Worm (Caenorhabditis elegans): Measurements from ENCODE around the gene ZK1290.11.

ZK1290.11 gene

DNA sequence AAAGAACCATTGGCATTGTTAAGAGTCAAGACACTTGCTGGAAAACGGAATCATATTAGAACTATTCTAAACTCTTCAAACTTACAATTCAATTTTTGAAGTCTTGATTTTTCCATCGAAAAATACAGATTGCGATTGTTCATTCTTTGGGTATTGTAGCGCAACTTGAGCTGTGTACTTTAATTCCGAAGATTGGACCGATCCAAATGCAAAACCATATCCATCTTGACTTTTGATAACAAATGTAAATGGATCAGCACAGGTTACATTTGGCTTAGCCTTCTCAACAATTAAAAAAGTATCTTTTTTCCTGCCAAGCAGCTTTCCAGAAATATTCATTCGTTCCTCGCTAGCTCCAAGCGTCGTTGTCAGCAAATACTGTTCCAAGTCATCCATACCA lies 550 bp downstream of the ZK1290.11 start:
- no peak for TF ChIP-seq ceh-13 (GFP tag; optimal IDR thresholded peaks at IDR 0.05)
- TF ChIP-seq hnd-1 (tag; optimal IDR thresholded peaks at IDR 0.05), result no peak
- no peak for TF ChIP-seq sea-1 (GFP tag; conservative IDR thresholded peaks at IDR 0.05)
- no peak for TF ChIP-seq pes-1 (GFP tag; IDR thresholded peaks at IDR 0.05)
- TF ChIP-seq hmg-4 (GFP tag; optimal IDR thresholded peaks at IDR 0.05), result no peak
- no peak for TF ChIP-seq tra-4 (tag; optimal IDR thresholded peaks at IDR 0.05)
- no peak for TF ChIP-seq hmbx-1 (tag; optimal IDR thresholded peaks at IDR 0.05)
- TF ChIP-seq ets-7 (tag; optimal IDR thresholded peaks at IDR 0.05), result no peak
- TF ChIP-seq F13C5.2 (tag; optimal IDR thresholded peaks at IDR 0.05), result no peak
- TF ChIP-seq B0310.2 (tag; optimal IDR thresholded peaks at IDR 0.05), result no peak

DNA sequence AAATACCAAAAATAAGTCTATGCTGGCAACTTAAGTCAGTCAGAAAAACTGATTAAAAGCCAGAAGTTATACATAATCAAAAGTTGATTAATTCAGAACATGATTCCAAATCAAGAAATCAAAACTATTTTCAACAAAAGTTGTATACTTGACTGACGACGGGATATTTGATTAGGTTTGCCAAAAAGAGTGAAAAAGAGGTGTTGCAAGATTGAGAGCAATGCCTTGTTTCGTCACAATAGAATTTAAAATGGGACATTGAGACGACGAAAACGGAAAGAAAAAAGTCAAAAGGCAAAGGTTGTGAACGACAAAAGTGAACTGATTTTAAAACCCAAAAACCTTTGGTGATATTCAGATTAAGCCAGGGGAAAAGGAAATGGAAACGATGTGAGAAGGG lies 2.5 kb downstream of the ZK1290.11 start:
- TF ChIP-seq ama-1 (optimal IDR thresholded peaks at IDR 0.05), result no peak
- no peak for TF ChIP-seq hnd-1 (tag; optimal IDR thresholded peaks at IDR 0.05)
- no peak for TF ChIP-seq tbx-37 (GFP tag; conservative IDR thresholded peaks at IDR 0.05)
- no peak for TF ChIP-seq ceh-13 (GFP tag; optimal IDR thresholded peaks at IDR 0.05)
- TF ChIP-seq tbx-11 (GFP tag; IDR thresholded peaks at IDR 0.05), result no peak
- TF ChIP-seq tra-4 (tag; optimal IDR thresholded peaks at IDR 0.05), result no peak

DNA sequence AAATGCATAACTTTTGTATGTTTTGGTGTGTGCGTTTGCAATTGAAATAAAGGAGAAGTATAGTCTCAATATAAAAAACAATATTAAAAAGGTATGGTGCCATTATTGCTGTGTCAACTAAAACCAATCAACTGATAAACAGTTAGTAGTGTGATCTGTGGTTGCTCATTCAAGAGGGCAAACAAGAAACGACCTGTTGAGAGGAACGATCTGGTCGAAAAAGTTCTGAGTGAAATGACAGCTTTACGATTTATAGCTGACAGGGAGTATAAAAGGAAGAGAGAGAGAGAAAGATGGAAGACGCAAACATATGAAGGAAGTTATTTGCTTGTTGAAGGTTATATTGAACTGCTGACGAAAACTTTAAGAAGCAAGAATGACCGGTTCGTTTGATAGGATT lies 3.4 kb downstream of the ZK1290.11 start:
- no peak for TF ChIP-seq tbx-11 (GFP tag; IDR thresholded peaks at IDR 0.05)
- no peak for TF ChIP-seq hmbx-1 (tag; optimal IDR thresholded peaks at IDR 0.05)
- TF ChIP-seq pes-1 (GFP tag; IDR thresholded peaks at IDR 0.05), result no peak
- TF ChIP-seq tra-4 (tag; optimal IDR thresholded peaks at IDR 0.05), result no peak
- no peak for TF ChIP-seq ceh-13 (GFP tag; optimal IDR thresholded peaks at IDR 0.05)
- TF ChIP-seq B0310.2 (tag; optimal IDR thresholded peaks at IDR 0.05), result no peak
- no peak for TF ChIP-seq scrt-1 (GFP tag; IDR thresholded peaks at IDR 0.05)
- no peak for TF ChIP-seq ets-7 (tag; optimal IDR thresholded peaks at IDR 0.05)
- no peak for TF ChIP-seq hmg-4 (GFP tag; optimal IDR thresholded peaks at IDR 0.05)
- no peak for TF ChIP-seq ama-1 (optimal IDR thresholded peaks at IDR 0.05)
- no peak for TF ChIP-seq aly-1 (tag; optimal IDR thresholded peaks at IDR 0.05)
- no peak for TF ChIP-seq ceh-36 (tag; optimal IDR thresholded peaks at IDR 0.05)
- TF ChIP-seq sea-1 (GFP tag; conservative IDR thresholded peaks at IDR 0.05), result no peak
- TF ChIP-seq tbx-37 (GFP tag; conservative IDR thresholded peaks at IDR 0.05), result no peak
- TF ChIP-seq flt-1 (GFP tag; IDR thresholded peaks at IDR 0.05), result no peak
- TF ChIP-seq hnd-1 (tag; optimal IDR thresholded peaks at IDR 0.05), result no peak
- no peak for TF ChIP-seq F13C5.2 (tag; optimal IDR thresholded peaks at IDR 0.05)

DNA sequence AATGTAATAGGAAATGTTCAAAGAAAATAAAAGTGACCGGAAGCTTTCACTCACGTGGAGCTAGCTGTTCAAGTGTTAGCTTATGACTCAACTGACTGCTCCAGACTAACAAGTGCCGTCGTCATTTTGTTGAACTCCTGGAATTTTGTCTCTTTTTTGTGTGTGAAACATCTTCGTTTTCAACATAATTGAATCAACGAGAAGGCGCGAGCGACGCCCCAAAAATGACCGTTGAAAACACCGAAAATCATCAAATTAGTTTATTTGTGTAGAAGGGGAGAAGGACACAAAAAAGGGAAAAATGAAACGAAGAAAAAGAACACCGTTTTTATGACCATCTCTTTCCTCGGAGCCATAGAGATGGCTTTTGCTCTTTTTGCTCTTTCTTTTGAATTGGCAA lies 5.9 kb downstream of the ZK1290.11 start, which contains the start of gene ZK1290.14:
Gene ZK1290.14 (minus strand): TSS at position 139 of the 400 bp plus-strand sequence.
- TF ChIP-seq ceh-13 (GFP tag; optimal IDR thresholded peaks at IDR 0.05) (no peak), tra-4 (tag; optimal IDR thresholded peaks at IDR 0.05) (no peak), pes-1 (GFP tag; IDR thresholded peaks at IDR 0.05) (no peak), hmbx-1 (tag; optimal IDR thresholded peaks at IDR 0.05) (no peak), scrt-1 (GFP tag; IDR thresholded peaks at IDR 0.05) (no peak), hmg-4 (GFP tag; optimal IDR thresholded peaks at IDR 0.05) (no peak), B0310.2 (tag; optimal IDR thresholded peaks at IDR 0.05) (no peak)

DNA sequence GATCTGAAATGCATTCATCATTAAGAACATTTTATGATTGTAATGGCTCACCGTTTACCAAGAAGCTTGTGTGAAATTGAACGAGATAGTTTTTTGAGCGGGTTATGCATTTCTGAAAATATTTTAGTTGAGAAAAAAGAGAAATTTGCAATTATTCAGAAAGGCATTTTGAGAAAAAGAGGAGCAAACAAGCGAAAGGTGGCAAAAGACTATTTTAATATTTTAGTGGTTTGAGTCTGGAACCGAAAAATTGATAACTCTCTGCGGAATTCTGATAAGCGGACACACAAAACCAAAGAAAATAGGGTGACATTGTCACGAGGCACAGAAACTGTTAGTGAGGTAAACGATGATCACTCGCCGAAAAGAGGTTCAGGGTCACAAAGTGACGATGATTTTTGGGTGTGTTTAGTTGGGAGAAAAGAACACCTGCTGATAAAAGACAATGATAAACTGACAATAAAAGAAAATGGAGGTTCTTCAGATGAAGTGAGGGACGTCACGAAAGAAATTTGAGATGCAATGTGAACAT lies 6.6 kb downstream of the ZK1290.11 start:
- TF ChIP-seq hmg-4 (GFP tag; optimal IDR thresholded peaks at IDR 0.05) (no peak), pes-1 (GFP tag; IDR thresholded peaks at IDR 0.05) (no peak), aly-1 (tag; optimal IDR thresholded peaks at IDR 0.05) (no peak), B0310.2 (tag; optimal IDR thresholded peaks at IDR 0.05) (no peak), hmbx-1 (tag; optimal IDR thresholded peaks at IDR 0.05) (no peak)

DNA sequence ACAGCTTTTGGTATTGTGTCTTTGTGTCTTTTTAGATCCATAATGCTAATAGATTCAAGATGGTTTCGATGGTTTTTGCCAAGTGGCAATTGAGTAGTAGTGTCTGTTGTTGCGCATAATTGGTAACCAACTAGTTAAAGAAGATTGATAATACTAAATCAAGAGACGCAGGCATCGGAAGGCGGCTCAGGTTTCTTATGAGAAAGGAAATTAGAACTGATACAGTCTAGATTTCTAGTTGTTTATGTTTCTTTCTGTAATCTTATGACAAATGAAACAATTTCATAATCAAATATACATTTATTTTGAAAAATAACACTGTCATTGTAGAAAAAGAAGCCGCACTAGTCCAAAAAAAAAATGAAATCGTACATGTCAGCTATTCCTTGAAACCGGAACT lies 7.6 kb downstream of the ZK1290.11 start, which contains the start of gene ZK1290.10:
Gene ZK1290.10 (minus strand): TSS at position 101 of the 400 bp plus-strand sequence.
- TF ChIP-seq B0310.2 (tag; optimal IDR thresholded peaks at IDR 0.05), result no peak
- TF ChIP-seq ama-1 (optimal IDR thresholded peaks at IDR 0.05), result no peak
- TF ChIP-seq hnd-1 (tag; optimal IDR thresholded peaks at IDR 0.05), result no peak
- no peak for TF ChIP-seq tbx-11 (GFP tag; IDR thresholded peaks at IDR 0.05)
- TF ChIP-seq ets-7 (tag; optimal IDR thresholded peaks at IDR 0.05), result no peak
- no peak for TF ChIP-seq ceh-36 (tag; optimal IDR thresholded peaks at IDR 0.05)
- TF ChIP-seq flt-1 (GFP tag; IDR thresholded peaks at IDR 0.05), result no peak
- TF ChIP-seq tra-4 (tag; optimal IDR thresholded peaks at IDR 0.05), result no peak
- TF ChIP-seq pes-1 (GFP tag; IDR thresholded peaks at IDR 0.05), result no peak
- TF ChIP-seq hmbx-1 (tag; optimal IDR thresholded peaks at IDR 0.05), result no peak
- no peak for TF ChIP-seq F13C5.2 (tag; optimal IDR thresholded peaks at IDR 0.05)
- no peak for TF ChIP-seq tbx-37 (GFP tag; conservative IDR thresholded peaks at IDR 0.05)
- no peak for TF ChIP-seq scrt-1 (GFP tag; IDR thresholded peaks at IDR 0.05)
- no peak for TF ChIP-seq ceh-13 (GFP tag; optimal IDR thresholded peaks at IDR 0.05)
- TF ChIP-seq sea-1 (GFP tag; conservative IDR thresholded peaks at IDR 0.05), result no peak
- TF ChIP-seq aly-1 (tag; optimal IDR thresholded peaks at IDR 0.05), result no peak

DNA sequence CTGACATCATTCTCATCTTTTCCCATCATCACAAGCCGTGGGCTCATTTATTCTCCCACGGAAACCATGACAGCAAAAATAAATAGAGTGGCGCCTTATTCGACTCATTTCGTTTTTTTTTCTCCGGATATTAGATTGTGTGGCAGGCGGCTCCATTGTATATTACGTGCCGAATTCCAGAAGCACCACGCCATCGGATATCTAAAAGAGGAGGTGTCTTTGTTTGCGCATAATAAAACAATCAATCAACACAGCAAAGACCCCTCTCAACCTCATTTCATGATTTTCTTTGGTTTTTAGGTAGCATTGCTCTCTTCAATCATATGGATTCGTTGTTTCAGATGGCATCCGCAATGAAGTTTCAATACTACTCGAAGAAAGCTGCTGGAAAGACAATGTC lies 12.4 kb downstream of the ZK1290.11 start, which contains the start of gene tph-1:
Gene tph-1 (plus strand): TSS at position 301 of the 400 bp plus-strand sequence.
- no peak for TF ChIP-seq F13C5.2 (tag; optimal IDR thresholded peaks at IDR 0.05)
- TF ChIP-seq B0310.2 (tag; optimal IDR thresholded peaks at IDR 0.05), result no peak
- no peak for TF ChIP-seq ets-7 (tag; optimal IDR thresholded peaks at IDR 0.05)
- no peak for TF ChIP-seq ama-1 (optimal IDR thresholded peaks at IDR 0.05)
- TF ChIP-seq tbx-11 (GFP tag; IDR thresholded peaks at IDR 0.05), result no peak
- TF ChIP-seq ceh-13 (GFP tag; optimal IDR thresholded peaks at IDR 0.05), result no peak
- no peak for TF ChIP-seq sea-1 (GFP tag; conservative IDR thresholded peaks at IDR 0.05)
- no peak for TF ChIP-seq hnd-1 (tag; optimal IDR thresholded peaks at IDR 0.05)
- TF ChIP-seq tbx-37 (GFP tag; conservative IDR thresholded peaks at IDR 0.05), result no peak
- TF ChIP-seq pes-1 (GFP tag; IDR thresholded peaks at IDR 0.05), result no peak
- no peak for TF ChIP-seq hmg-4 (GFP tag; optimal IDR thresholded peaks at IDR 0.05)
- no peak for TF ChIP-seq hmbx-1 (tag; optimal IDR thresholded peaks at IDR 0.05)
- TF ChIP-seq ceh-36 (tag; optimal IDR thresholded peaks at IDR 0.05), result no peak

DNA sequence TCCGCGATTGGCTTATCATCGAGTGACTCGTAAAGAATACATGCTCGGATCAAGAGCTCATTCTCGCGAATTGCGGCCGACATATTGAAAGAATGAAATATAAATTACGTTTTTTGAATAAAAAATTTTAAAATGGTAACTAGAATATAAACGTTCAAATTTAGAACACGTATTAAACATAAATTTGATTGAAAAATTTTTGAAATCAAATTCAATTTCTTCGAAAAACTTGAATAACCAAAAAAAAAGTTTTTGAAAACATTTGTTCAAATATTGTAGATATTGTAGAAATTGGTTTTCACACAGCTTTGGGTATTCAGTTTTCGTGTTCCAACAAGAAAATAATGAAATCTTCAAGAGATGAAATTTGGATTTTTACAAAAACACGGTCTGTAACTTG lies 13.3 kb downstream of the ZK1290.11 start, which contains the start of gene fbxa-224:
Gene fbxa-224 (minus strand): TSS at position 101 of the 400 bp plus-strand sequence.
- TF ChIP-seq hmbx-1 (tag; optimal IDR thresholded peaks at IDR 0.05) (no peak), hmg-4 (GFP tag; optimal IDR thresholded peaks at IDR 0.05) (no peak), tbx-11 (GFP tag; IDR thresholded peaks at IDR 0.05) (no peak), hnd-1 (tag; optimal IDR thresholded peaks at IDR 0.05) (no peak), ama-1 (optimal IDR thresholded peaks at IDR 0.05) (no peak), ceh-36 (tag; optimal IDR thresholded peaks at IDR 0.05) (no peak), ets-7 (tag; optimal IDR thresholded peaks at IDR 0.05) (no peak), pes-1 (GFP tag; IDR thresholded peaks at IDR 0.05) (no peak)

All from whole organism, early embryonic.